Worm (Caenorhabditis elegans): ENCODE measurements around the gene C38H2.3.

Gene C38H2.3

ce11 chrIII:10395990-10396389 lies 9.6 kb upstream of the C38H2.3 start, which contains the start of gene M03C11.1:
Gene M03C11.1 (minus strand): TSS chrIII:10396090.
- TF ChIP-seq ztf-11 (tag; optimal IDR thresholded peaks at IDR 0.05) (no peak), unc-39 (tag; optimal IDR thresholded peaks at IDR 0.05) (no peak), ceh-83 (GFP tag; optimal IDR thresholded peaks at IDR 0.05) (no peak), M03D4.4 (tag; optimal IDR thresholded peaks at IDR 0.05) (no peak), unc-62 (GFP tag; optimal IDR thresholded peaks at IDR 0.05) (no peak), nhr-237 (tag; optimal IDR thresholded peaks at IDR 0.05) (no peak), hlh-1 (tag; optimal IDR thresholded peaks at IDR 0.05) (no peak), ces-1 (GFP tag; optimal IDR thresholded peaks at IDR 0.05) (no peak), mep-1 (tag; optimal IDR thresholded peaks at IDR 0.05) (no peak), nhr-76 (tag; optimal IDR thresholded peaks at IDR 0.05) (no peak), flh-1 (GFP tag; optimal IDR thresholded peaks at IDR 0.05) (no peak), snpc-4 (tag; optimal IDR thresholded peaks at IDR 0.05) (no peak), pha-4 (tag; optimal IDR thresholded peaks at IDR 0.05) (no peak), lin-13 (tag; optimal IDR thresholded peaks at IDR 0.05) (no peak), bed-3 (GFP tag; optimal IDR thresholded peaks at IDR 0.05) (no peak), nhr-12 (tag; optimal IDR thresholded peaks at IDR 0.05) (no peak), ceh-43 (GFP tag; optimal IDR thresholded peaks at IDR 0.05) (no peak), ham-2 (GFP tag; optimal IDR thresholded peaks at IDR 0.05) (no peak), ceh-39 (tag; optimal IDR thresholded peaks at IDR 0.05) (no peak)

- TF ChIP-seq M03D4.4 (tag; optimal IDR thresholded peaks at IDR 0.05) (no peak), pha-4 (tag; optimal IDR thresholded peaks at IDR 0.05) (no peak), unc-39 (tag; optimal IDR thresholded peaks at IDR 0.05) (no peak), ceh-39 (tag; optimal IDR thresholded peaks at IDR 0.05) (no peak), sptf-1 (tag; optimal IDR thresholded peaks at IDR 0.05) (no peak), nhr-237 (tag; optimal IDR thresholded peaks at IDR 0.05) (no peak), unc-120 (tag; optimal IDR thresholded peaks at IDR 0.05; ENCODE audit: poor library complexity, severe bottlenecking) (no peak), drap-1 (GFP tag; optimal IDR thresholded peaks at IDR 0.05) (no peak), mep-1 (tag; optimal IDR thresholded peaks at IDR 0.05) (no peak), ceh-83 (GFP tag; optimal IDR thresholded peaks at IDR 0.05) (no peak), ztf-11 (tag; optimal IDR thresholded peaks at IDR 0.05) (no peak), lin-13 (tag; optimal IDR thresholded peaks at IDR 0.05) (no peak), hlh-1 (tag; optimal IDR thresholded peaks at IDR 0.05) (no peak), blmp-1 (tag; optimal IDR thresholded peaks at IDR 0.05) (no peak), mls-2 (tag; optimal IDR thresholded peaks at IDR 0.05) (no peak), lsy-2 (tag; optimal IDR thresholded peaks at IDR 0.05) (no peak), snpc-4 (tag; optimal IDR thresholded peaks at IDR 0.05) (no peak), unc-62 (GFP tag; optimal IDR thresholded peaks at IDR 0.05) (no peak), nhr-12 (tag; optimal IDR thresholded peaks at IDR 0.05) (no peak), sem-2 (GFP tag; optimal IDR thresholded peaks at IDR 0.05) (no peak)
Observed at ce11 chrIII:10391628-10392027, 5.3 kb upstream of the C38H2.3 start, which contains the start of gene M03C11.9. Gene M03C11.9 (minus strand): TSS chrIII:10391728.

ce11 chrIII:10389608-10390007 lies 3.2 kb upstream of the C38H2.3 start:
- TF ChIP-seq unc-62 (GFP tag; optimal IDR thresholded peaks at IDR 0.05), result no peak
- TF ChIP-seq ces-1 (GFP tag; optimal IDR thresholded peaks at IDR 0.05), result peak; percentile 18

ce11 chrIII:10383804-10384203 lies 2.6 kb downstream of the C38H2.3 start:
- no peak for TF ChIP-seq tbx-8 (GFP tag; optimal IDR thresholded peaks at IDR 0.05)

- TF ChIP-seq drap-1 (GFP tag; optimal IDR thresholded peaks at IDR 0.05), result no peak
Observed at ce11 chrIII:10381473-10381872, 4.9 kb downstream of the C38H2.3 start, which contains the start of gene C38H2.2. Gene C38H2.2 (plus strand): TSS chrIII:10381773.

ce11 chrIII:10380640-10381039 lies 5.7 kb downstream of the C38H2.3 start:
- no peak for TF ChIP-seq nhr-2 (tag; optimal IDR thresholded peaks at IDR 0.05)
- no peak for TF ChIP-seq tbx-8 (GFP tag; optimal IDR thresholded peaks at IDR 0.05)
- TF ChIP-seq ham-2 (GFP tag; optimal IDR thresholded peaks at IDR 0.05), result no peak
- TF ChIP-seq nhr-237 (tag; optimal IDR thresholded peaks at IDR 0.05), result peak; percentile 0
- TF ChIP-seq lin-13 (tag; optimal IDR thresholded peaks at IDR 0.05), result no peak
- peak; percentile 57 for TF ChIP-seq ces-1 (GFP tag; optimal IDR thresholded peaks at IDR 0.05)
- no peak for TF ChIP-seq nhr-28 (tag; optimal IDR thresholded peaks at IDR 0.05)
- TF ChIP-seq unc-120 (tag; optimal IDR thresholded peaks at IDR 0.05; ENCODE audit: poor library complexity, severe bottlenecking), result peak; percentile 8
